Worm (Caenorhabditis elegans) whole organism, late embryonic: Measurements from ENCODE around the gene T20F7.1.

Source experiments
- C38D4.7 ChIP-seq: fragments of 200-800 bp; sonication (Bioruptor generic); optimal IDR thresholded peaks from 2 replicates; lab custom pipeline; 2018; ENCODE audit warnings: mild to moderate bottlenecking, missing genetic modification characterization, moderate library complexity, missing compliant biosample characterization
- K02D7.2 ChIP-seq: sonication (generic microtip); optimal IDR thresholded peaks from 2 replicates; lab custom pipeline; 2017; ENCODE audit warnings: mild to moderate bottlenecking, missing genetic modification characterization, missing compliant biosample characterization
- K09A11.1 ChIP-seq: sonication (generic microtip); optimal IDR thresholded peaks from 2 replicates; lab custom pipeline; 2017; ENCODE audit warnings: antibody characterized with exemption, mild to moderate bottlenecking, missing genetic modification characterization, missing compliant biosample characterization; ENCODE audit not compliant: insufficient read depth
- Y22D7AL.16 ChIP-seq: sonication (generic microtip); optimal IDR thresholded peaks from 2 replicates; lab custom pipeline; 2016; ENCODE audit warnings: missing genetic modification characterization, missing compliant biosample characterization
- ahr-1 ChIP-seq: sonication (generic microtip); optimal IDR thresholded peaks from 2 replicates; lab custom pipeline; 2016; ENCODE audit warnings: missing genetic modification characterization, missing compliant biosample characterization
- ama-1 ChIP-seq: fragments of 150-350 bp; optimal IDR thresholded peaks from 2 replicates; lab custom pipeline; 2014
- ceh-14 ChIP-seq: sonication (generic microtip); optimal IDR thresholded peaks from 2 replicates; lab custom pipeline; 2016; ENCODE audit warnings: missing genotype, missing genetic modification characterization, missing compliant biosample characterization
- ceh-2 ChIP-seq: sonication (generic microtip); optimal IDR thresholded peaks from 2 replicates; lab custom pipeline; 2016; ENCODE audit warnings: missing genotype, missing genetic modification characterization, missing compliant biosample characterization
- ceh-22 ChIP-seq: sonication (generic microtip); optimal IDR thresholded peaks from 2 replicates; lab custom pipeline; 2017; ENCODE audit warnings: missing biosample characterization, missing genetic modification characterization
- ceh-30 ChIP-seq: fragments of 150-350 bp; optimal IDR thresholded peaks from 2 replicates; lab custom pipeline; 2014; ENCODE audit warnings: missing biosample characterization, missing genetic modification characterization
- ceh-31 ChIP-seq: sonication (generic microtip); optimal IDR thresholded peaks from 2 replicates; lab custom pipeline; 2016; ENCODE audit warnings: missing genetic modification characterization, missing compliant biosample characterization
- ceh-45 ChIP-seq: fragments of 200-800 bp; sonication (Bioruptor generic); IDR thresholded peaks from 2 replicates; pipeline ENCODE4 v1.3.6; 2022; ENCODE audit warnings: missing genetic modification reagents, missing genetic modification characterization, missing compliant biosample characterization
- dmd-4 ChIP-seq: sonication (generic microtip); optimal IDR thresholded peaks from 2 replicates; lab custom pipeline; 2016; ENCODE audit warnings: borderline replicate concordance, missing genetic modification characterization, missing compliant biosample characterization
- dve-1 ChIP-seq: sonication (generic microtip); optimal IDR thresholded peaks from 2 replicates; lab custom pipeline; 2017; ENCODE audit warnings: antibody characterized with exemption, mild to moderate bottlenecking, missing genetic modification characterization, missing compliant biosample characterization
- elt-2 ChIP-seq: sonication (generic microtip); optimal IDR thresholded peaks from 2 replicates; lab custom pipeline; 2016; ENCODE audit warnings: missing genetic modification reagents, missing genetic modification characterization, missing compliant biosample characterization
- ets-4 ChIP-seq: sonication (generic microtip); optimal IDR thresholded peaks from 2 replicates; lab custom pipeline; 2016; ENCODE audit warnings: missing genetic modification characterization, missing compliant biosample characterization
- eyg-1 ChIP-seq: sonication (generic microtip); optimal IDR thresholded peaks from 2 replicates; lab custom pipeline; 2016; ENCODE audit warnings: missing genotype, missing genetic modification characterization, missing compliant biosample characterization
- fkh-6 ChIP-seq: sonication (generic microtip); optimal IDR thresholded peaks from 2 replicates; lab custom pipeline; 2016; ENCODE audit warnings: missing genetic modification characterization, missing compliant biosample characterization
- gmeb-2 ChIP-seq: sonication (generic microtip); optimal IDR thresholded peaks from 2 replicates; lab custom pipeline; 2016; ENCODE audit warnings: missing genetic modification characterization, inconsistent platforms, missing compliant biosample characterization
- hlh-6 ChIP-seq: sonication (generic microtip); optimal IDR thresholded peaks from 2 replicates; lab custom pipeline; 2016; ENCODE audit warnings: missing genotype, missing genetic modification characterization, missing compliant biosample characterization
- lin-11 ChIP-seq: fragments of 200-800 bp; sonication (Bioruptor generic); optimal IDR thresholded peaks from 2 replicates; lab custom pipeline; 2018; ENCODE audit warnings: mild to moderate bottlenecking, missing genetic modification characterization, missing compliant biosample characterization
- madf-2 ChIP-seq: sonication (generic microtip); optimal IDR thresholded peaks from 2 replicates; lab custom pipeline; 2017; ENCODE audit warnings: missing genetic modification characterization, missing compliant biosample characterization
- mec-3 ChIP-seq: sonication (generic microtip); optimal IDR thresholded peaks from 2 replicates; lab custom pipeline; 2016; ENCODE audit warnings: borderline replicate concordance, missing genetic modification characterization, missing compliant biosample characterization
- nfya-1 ChIP-seq: sonication (generic microtip); optimal IDR thresholded peaks from 2 replicates; lab custom pipeline; 2017; ENCODE audit warnings: missing genetic modification characterization, mild to moderate bottlenecking, missing compliant biosample characterization, antibody characterized with exemption, moderate library complexity
- nhr-11 ChIP-seq: fragments of 150-350 bp; optimal IDR thresholded peaks from 2 replicates; lab custom pipeline; 2014; ENCODE audit warnings: missing biosample characterization, missing genetic modification characterization
- pag-3 ChIP-seq: sonication (generic microtip); optimal IDR thresholded peaks from 2 replicates; lab custom pipeline; 2016; ENCODE audit warnings: missing compliant biosample characterization, missing genetic modification characterization, borderline replicate concordance
- pha-4 ChIP-seq: fragments of 150-350 bp; optimal IDR thresholded peaks from 2 replicates; lab custom pipeline; 2018; ENCODE audit warnings: missing biosample characterization, missing genetic modification reagents, missing genetic modification characterization
- pros-1 ChIP-seq: fragments of 150-350 bp; optimal IDR thresholded peaks from 2 replicates; lab custom pipeline; 2014; ENCODE audit warnings: missing biosample characterization, missing genetic modification reagents, missing genetic modification characterization
- sdc-2 ChIP-seq: sonication (generic microtip); optimal IDR thresholded peaks from 2 replicates; lab custom pipeline; 2016; ENCODE audit warnings: missing genotype, missing genetic modification characterization, missing compliant biosample characterization
- tbx-2 ChIP-seq: sonication (generic microtip); optimal IDR thresholded peaks from 2 replicates; lab custom pipeline; 2016; ENCODE audit warnings: missing genetic modification characterization, missing compliant biosample characterization
- ttx-3 ChIP-seq: sonication (generic microtip); optimal IDR thresholded peaks from 2 replicates; lab custom pipeline; 2016; ENCODE audit warnings: missing genetic modification reagents, missing genetic modification characterization, missing compliant biosample characterization
- unc-3 ChIP-seq, 2 experiments: fragments of 200-800 bp in 1 of 2; sonication (Bioruptor generic) in 1 of 2; sonication (generic microtip) in 1 of 2; conservative IDR thresholded peaks in 1 of 2; optimal IDR thresholded peaks in 1 of 2; 2 replicates each; pipeline versions ENCODE4 v1.3.6 to Lab custom; 2016 to 2022; ENCODE audit warnings: missing compliant biosample characterization in 2 of 2, missing genetic modification characterization in 2 of 2, missing genetic modification reagents in 1 of 2
- zip-5 ChIP-seq: sonication (generic microtip); optimal IDR thresholded peaks from 2 replicates; lab custom pipeline; 2016; ENCODE audit warnings: missing genetic modification characterization, missing compliant biosample characterization

T20F7.1 gene

DNA sequence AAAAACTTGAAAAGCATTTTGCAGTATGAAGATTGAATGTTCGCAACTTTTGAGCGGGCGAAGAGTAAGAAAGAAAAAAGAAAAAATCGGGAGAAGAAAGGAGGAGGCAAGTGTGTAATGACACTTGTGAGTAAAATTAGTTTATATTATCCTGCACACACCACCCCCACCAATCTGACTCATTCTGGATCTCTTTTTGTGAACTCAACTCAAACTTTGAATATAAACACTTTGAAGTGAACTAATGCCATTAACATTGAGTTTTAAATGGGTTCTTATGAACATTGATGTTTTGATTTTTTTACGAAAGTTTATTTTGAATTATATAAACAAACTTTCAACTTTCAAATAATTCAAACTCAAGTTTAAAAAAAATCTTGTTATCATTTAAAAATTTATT, 27.8 kb upstream of the T20F7.1 start, which contains the start of gene F41G4.8:
TSS of gene F41G4.8 (minus strand) at position 101 of the 400 bp plus-strand sequence.
- no peak for TF ChIP-seq tbx-2
- TF ChIP-seq zip-5, result no peak
- no peak for TF ChIP-seq ahr-1 (tag; lab: Kevin White, UChicago)
- TF ChIP-seq C38D4.7 (GFP tag; lab: Kevin White, UChicago), result no peak
- TF ChIP-seq nhr-11 (tag; lab: Kevin White, UChicago), result no peak
- no peak for TF ChIP-seq ceh-22 (tag; lab: Kevin White, UChicago)
- TF ChIP-seq eyg-1, result no peak
- TF ChIP-seq Y22D7AL.16 (tag; lab: Kevin White, UChicago), result no peak
- no peak for TF ChIP-seq ceh-2 (tag; lab: Kevin White, UChicago)
- TF ChIP-seq gmeb-2 (tag; lab: Kevin White, UChicago), result no peak
- TF ChIP-seq K09A11.1 (tag; lab: Kevin White, UChicago), result no peak
- no peak for TF ChIP-seq madf-2 (tag; lab: Kevin White, UChicago)

DNA sequence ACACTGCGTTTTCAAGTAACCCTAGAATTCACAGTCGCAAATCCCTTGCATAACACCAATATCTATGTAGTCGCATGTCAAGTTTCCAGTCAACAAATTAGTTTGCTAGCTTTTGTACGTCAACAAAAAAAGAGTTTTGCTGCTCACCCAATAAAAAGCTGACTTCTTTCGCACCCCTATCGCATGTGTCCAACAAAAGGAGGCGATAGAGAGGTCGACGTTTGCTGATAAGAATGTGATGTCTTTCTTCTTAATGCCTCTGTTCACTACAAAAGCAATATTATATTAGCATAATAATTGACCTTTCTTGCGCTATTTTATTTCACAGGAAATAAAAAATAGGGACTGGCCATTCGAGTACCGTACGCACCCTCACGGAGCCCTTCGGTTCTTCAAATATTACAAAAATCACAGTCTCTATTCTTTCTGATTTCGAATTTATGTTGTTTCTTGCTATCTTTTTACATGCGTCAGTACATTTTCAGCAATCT, 12.7 kb upstream of the T20F7.1 start, which contains the start of gene T20F7.3:
TSS of gene T20F7.3 (plus strand) at position 441 of the 491 bp plus-strand sequence.
- no peak for TF ChIP-seq ttx-3
- TF ChIP-seq elt-2 (tag; lab: Kevin White, UChicago), result peak; percentile 60

DNA sequence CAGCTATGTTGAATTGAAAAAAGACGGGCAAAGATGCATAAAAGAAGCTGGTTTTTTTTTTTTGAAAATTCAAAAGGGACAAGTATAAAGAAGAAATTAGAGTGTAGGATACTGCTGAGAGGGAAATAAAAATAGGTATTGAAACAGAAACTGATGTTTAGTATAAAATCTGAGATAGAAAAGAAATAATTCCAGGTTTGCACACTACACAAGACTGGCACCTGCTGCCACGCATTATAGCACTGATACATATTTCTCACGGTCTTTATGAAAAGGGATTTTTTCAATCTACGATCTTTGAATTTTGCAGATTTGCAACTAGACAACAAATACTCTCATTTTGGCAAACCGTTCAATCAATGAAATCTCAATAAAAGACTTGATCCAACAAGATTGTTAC, 9.4 kb upstream of the T20F7.1 start:
- TF ChIP-seq ama-1 (lab: Kevin White, UChicago) (no peak), dve-1 (no peak), ceh-45 (no peak), eyg-1 (no peak)
- TF ChIP-seq, all 69 proteins: peak for 0

DNA sequence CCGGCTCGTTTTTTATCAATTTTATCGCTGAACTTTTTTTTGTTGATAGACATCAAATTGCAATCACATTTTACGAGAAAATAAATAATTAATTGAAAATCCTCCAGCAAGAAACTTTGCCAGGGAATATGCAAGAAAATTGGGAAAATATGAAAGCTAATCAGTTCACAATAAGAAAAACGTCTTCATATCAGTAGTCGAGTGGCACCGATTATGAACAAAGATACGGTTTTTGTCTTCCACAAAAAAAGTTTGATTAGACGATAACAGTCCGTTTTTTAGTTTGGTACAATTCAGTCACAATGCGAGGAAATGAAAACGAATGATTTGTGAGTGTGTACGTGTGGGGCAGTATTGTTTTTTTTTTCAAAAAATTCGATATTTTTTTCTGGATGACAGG, 7.7 kb upstream of the T20F7.1 start:
- TF ChIP-seq elt-2 (tag; lab: Kevin White, UChicago) (peak; percentile 67), ets-4 (tag; lab: Kevin White, UChicago) (no peak), ceh-14 (no peak), fkh-6 (tag; lab: Kevin White, UChicago) (no peak), K02D7.2 (tag; lab: Kevin White, UChicago) (no peak), lin-11 (tag; lab: Kevin White, UChicago) (no peak)

DNA sequence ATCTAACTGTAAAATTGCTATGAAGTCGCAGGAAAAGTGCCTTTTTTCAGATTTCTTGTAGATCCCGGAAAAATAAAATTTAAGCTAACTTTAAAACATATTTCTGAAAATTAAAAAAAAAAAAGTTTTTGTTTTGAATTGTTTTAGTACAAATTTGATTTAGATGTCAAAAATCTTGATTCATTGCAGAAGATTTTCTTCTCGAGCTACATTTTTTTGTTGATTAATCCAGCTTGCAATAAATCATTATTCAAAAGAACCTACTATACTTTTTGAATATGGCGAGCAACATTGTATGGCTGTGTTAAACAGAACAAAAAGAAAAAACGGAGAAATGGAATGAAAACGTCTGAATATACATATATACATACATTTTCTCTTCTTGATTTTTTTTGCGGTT, 7.0 kb upstream of the T20F7.1 start:
- TF ChIP-seq K02D7.2 (tag; lab: Kevin White, UChicago), result no peak
- no peak for TF ChIP-seq pros-1
- no peak for TF ChIP-seq hlh-6 (tag; lab: Kevin White, UChicago)
- no peak for TF ChIP-seq ahr-1 (tag; lab: Kevin White, UChicago)
- no peak for TF ChIP-seq eyg-1
- no peak for TF ChIP-seq lin-11 (tag; lab: Kevin White, UChicago)
- no peak for TF ChIP-seq sdc-2 (tag; lab: Kevin White, UChicago)
- no peak for TF ChIP-seq pag-3 (tag; lab: Kevin White, UChicago)
- no peak for TF ChIP-seq ceh-45
- TF ChIP-seq unc-3 (GFP tag; conservative IDR thresholded peaks at IDR 0.05; lab: Robert Waterston, UW), result no peak
- no peak for TF ChIP-seq unc-3 (tag; optimal IDR thresholded peaks at IDR 0.05; lab: Kevin White, UChicago)
- TF ChIP-seq pha-4, result no peak
- TF ChIP-seq ceh-22 (tag; lab: Kevin White, UChicago), result no peak
- no peak for TF ChIP-seq mec-3 (tag; lab: Kevin White, UChicago)
- no peak for TF ChIP-seq ceh-2 (tag; lab: Kevin White, UChicago)
- no peak for TF ChIP-seq tbx-2
- TF ChIP-seq C38D4.7 (GFP tag; lab: Kevin White, UChicago), result no peak

DNA sequence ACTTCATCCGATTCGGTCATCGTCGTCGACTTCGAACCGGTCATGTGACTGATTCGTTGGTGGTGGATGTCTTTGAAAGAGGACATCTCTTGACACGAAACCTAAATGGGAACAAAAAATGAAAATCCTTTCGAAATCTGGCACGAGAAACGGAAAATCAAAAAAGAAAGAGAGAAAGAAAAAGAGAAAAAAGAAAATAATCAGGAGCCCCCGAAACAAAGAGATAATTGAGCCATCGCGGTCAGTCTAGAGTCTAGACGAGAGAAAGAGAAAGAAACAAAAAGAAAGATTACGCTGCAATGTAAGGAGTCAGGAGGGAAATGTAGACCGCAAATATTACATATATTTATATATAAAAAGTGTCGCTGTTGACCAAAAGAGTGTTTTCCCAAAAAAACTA, 3.8 kb upstream of the T20F7.1 start, which contains the start of gene aakg-2:
TSS of gene aakg-2 (minus strand) at position 101 of the 400 bp plus-strand sequence.
- TF ChIP-seq nhr-11 (tag; lab: Kevin White, UChicago) (no peak), ceh-30 (tag; lab: Kevin White, UChicago) (no peak), nfya-1 (no peak), dve-1 (no peak), dmd-4 (tag; lab: Kevin White, UChicago) (no peak), ceh-31 (tag; lab: Kevin White, UChicago) (no peak)
- TF ChIP-seq, all 69 proteins: peak for 0
